Fruit fly (Drosophila melanogaster) whole organism, prepupa: ENCODE measurements around the gene Tdrd3.
A peak's percentile ranks its signal among the peaks of the same experiment; 100 is the strongest.

Experiments used
- CG10631 ChIP-seq: fragments of 200-800 bp; sonication (Bioruptor generic); optimal IDR thresholded peaks from 2 replicates; lab custom pipeline; 2016; ENCODE audit warnings: missing biosample characterization, missing genetic modification characterization
- CG11902 ChIP-seq: fragments of 200-800 bp; sonication (Bioruptor generic); optimal IDR thresholded peaks from 3 replicates; lab custom pipeline; 2016; ENCODE audit warnings: missing biosample characterization, missing genetic modification characterization
- CG15336 ChIP-seq: fragments of 200-800 bp; sonication (Bioruptor generic); IDR thresholded peaks from 2 replicates; pipeline ENCODE4 v1.3.6; 2022; ENCODE audit warnings: missing biosample characterization, missing genetic modification characterization
- CG1621 ChIP-seq: fragments of 200-800 bp; sonication (Bioruptor generic); optimal IDR thresholded peaks from 3 replicates; lab custom pipeline; 2018; ENCODE audit warnings: missing biosample characterization, mild to moderate bottlenecking, missing genetic modification characterization
- CG16779 ChIP-seq: fragments of 200-800 bp; sonication (Bioruptor generic); optimal IDR thresholded peaks from 3 replicates; lab custom pipeline; 2017; ENCODE audit warnings: missing biosample characterization, mild to moderate bottlenecking, missing genetic modification characterization
- CG3032 ChIP-seq: fragments of 200-800 bp; optimal IDR thresholded peaks from 2 replicates; lab custom pipeline; 2019; ENCODE audit warnings: missing biosample characterization, mild to moderate bottlenecking, missing genetic modification characterization, moderate library complexity
- CG31627 ChIP-seq: fragments of 200-800 bp; sonication (Bioruptor generic); optimal IDR thresholded peaks from 3 replicates; lab custom pipeline; 2016; ENCODE audit warnings: missing biosample characterization, missing genetic modification characterization
- CG32006 ChIP-seq: fragments of 200-800 bp; sonication (Bioruptor generic); optimal IDR thresholded peaks from 3 replicates; lab custom pipeline; 2017; ENCODE audit warnings: missing biosample characterization, mild to moderate bottlenecking, missing genetic modification characterization
- CG34406 ChIP-seq: fragments of 200-800 bp; sonication (Bioruptor generic); optimal IDR thresholded peaks from 3 replicates; lab custom pipeline; 2016; ENCODE audit warnings: missing biosample characterization, missing genetic modification characterization
- CG3919 ChIP-seq: fragments of 200-800 bp; sonication (Bioruptor generic); optimal IDR thresholded peaks from 3 replicates; lab custom pipeline; 2016; ENCODE audit warnings: missing biosample characterization, missing genetic modification characterization
- CG4318 ChIP-seq: fragments of 200-800 bp; sonication (Bioruptor generic); optimal IDR thresholded peaks from 3 replicates; lab custom pipeline; 2017; ENCODE audit warnings: missing biosample characterization, mild to moderate bottlenecking, missing genetic modification characterization
- CG6276 ChIP-seq: fragments of 200-800 bp; sonication (Bioruptor generic); optimal IDR thresholded peaks from 2 replicates; lab custom pipeline; 2017; ENCODE audit warnings: missing biosample characterization, mild to moderate bottlenecking, missing genetic modification characterization
- CG6792 ChIP-seq: fragments of 200-800 bp; sonication (Bioruptor generic); optimal IDR thresholded peaks from 3 replicates; lab custom pipeline; 2016; ENCODE audit warnings: missing biosample characterization, missing genetic modification characterization
- CG6808 ChIP-seq: fragments of 200-800 bp; sonication (Bioruptor generic); optimal IDR thresholded peaks from 3 replicates; lab custom pipeline; 2017; ENCODE audit warnings: missing biosample characterization, missing genetic modification characterization, mild to moderate bottlenecking, moderate library complexity, missing genetic modification reagents
- CG6854 ChIP-seq: fragments of 200-800 bp; sonication (Bioruptor generic); optimal IDR thresholded peaks from 2 replicates; lab custom pipeline; 2017; ENCODE audit warnings: missing biosample characterization, mild to moderate bottlenecking, missing genetic modification characterization
- CG8119 ChIP-seq: fragments of 200-800 bp; sonication (Bioruptor generic); IDR thresholded peaks from 3 replicates; pipeline ENCODE4 v1.3.6; 2022; ENCODE audit warnings: missing biosample characterization, missing genetic modification characterization
- CG8632 ChIP-seq: fragments of 200-800 bp; sonication (Bioruptor generic); optimal IDR thresholded peaks from 3 replicates; lab custom pipeline; 2016; ENCODE audit warnings: missing biosample characterization, missing genetic modification characterization
- CG9139 ChIP-seq: fragments of 200-800 bp; sonication (Bioruptor generic); optimal IDR thresholded peaks from 3 replicates; lab custom pipeline; 2017; ENCODE audit warnings: missing biosample characterization, mild to moderate bottlenecking, missing genetic modification characterization
- Eip75B ChIP-seq: fragments of 200-800 bp; sonication (Bioruptor generic); optimal IDR thresholded peaks from 3 replicates; lab custom pipeline; 2016; ENCODE audit warnings: missing biosample characterization, missing genetic modification characterization
- Eip78C ChIP-seq: fragments of 200-800 bp; sonication (Bioruptor generic); peaks from one replicate; lab custom pipeline; 2016; ENCODE audit warnings: missing biosample characterization, missing genetic modification characterization
- Gug ChIP-seq: fragments of 200-800 bp; sonication (Bioruptor generic); IDR thresholded peaks from 2 replicates; pipeline ENCODE4 v1.3.6; 2022; ENCODE audit warnings: missing biosample characterization, missing genetic modification characterization
- Hr38 ChIP-seq: sonication (Bioruptor generic); optimal IDR thresholded peaks from 2 replicates; lab custom pipeline; 2016; ENCODE audit warnings: missing biosample characterization, missing genetic modification characterization
- Lpt ChIP-seq: fragments of 200-800 bp; sonication (Bioruptor generic); optimal IDR thresholded peaks from 3 replicates; lab custom pipeline; 2016; ENCODE audit warnings: missing biosample characterization, missing genetic modification characterization
- Met ChIP-seq: fragments of 200-800 bp; sonication (Bioruptor generic); optimal IDR thresholded peaks from 3 replicates; lab custom pipeline; 2016; ENCODE audit warnings: missing biosample characterization, missing genetic modification characterization
- Smox ChIP-seq: fragments of 200-800 bp; sonication (Bioruptor generic); optimal IDR thresholded peaks from 3 replicates; lab custom pipeline; 2016; ENCODE audit warnings: missing biosample characterization, missing genetic modification characterization
- Sox102F ChIP-seq: fragments of 200-800 bp; sonication (Bioruptor generic); optimal IDR thresholded peaks from 2 replicates; lab custom pipeline; 2016; ENCODE audit warnings: missing biosample characterization, mild to moderate bottlenecking, missing genetic modification characterization
- Sox15 ChIP-seq: fragments of 200-800 bp; sonication (Bioruptor generic); optimal IDR thresholded peaks from 3 replicates; lab custom pipeline; 2016; ENCODE audit warnings: missing biosample characterization, missing genetic modification characterization
- acj6 ChIP-seq: fragments of 200-800 bp; sonication (Bioruptor generic); optimal IDR thresholded peaks from 3 replicates; lab custom pipeline; 2016; ENCODE audit warnings: missing biosample characterization, missing genetic modification characterization
- cyc ChIP-seq: fragments of 200-800 bp; sonication (Bioruptor generic); optimal IDR thresholded peaks from 3 replicates; lab custom pipeline; 2016; ENCODE audit warnings: missing biosample characterization, missing genetic modification characterization
- dac ChIP-seq: fragments of 200-800 bp; sonication (Bioruptor generic); optimal IDR thresholded peaks from 2 replicates; lab custom pipeline; 2017; ENCODE audit warnings: missing biosample characterization, mild to moderate bottlenecking, missing genetic modification characterization
- dsx ChIP-seq: fragments of 200-800 bp; optimal IDR thresholded peaks from 3 replicates; lab custom pipeline; 2019; ENCODE audit warnings: missing biosample characterization, mild to moderate bottlenecking, missing genetic modification characterization, moderate library complexity; ENCODE audit not compliant: poor library complexity, severe bottlenecking
- esn ChIP-seq: fragments of 200-800 bp; sonication (Bioruptor generic); optimal IDR thresholded peaks from 2 replicates; lab custom pipeline; 2016; ENCODE audit warnings: missing biosample characterization, mild to moderate bottlenecking, missing genetic modification characterization, moderate library complexity
- fd85E ChIP-seq: fragments of 200-800 bp; sonication (Bioruptor generic); optimal IDR thresholded peaks from 3 replicates; lab custom pipeline; 2016; ENCODE audit warnings: missing biosample characterization, missing genetic modification characterization
- fkh ChIP-seq: fragments of 200-800 bp; sonication (Bioruptor generic); optimal IDR thresholded peaks from 3 replicates; lab custom pipeline; 2017; ENCODE audit warnings: missing biosample characterization, mild to moderate bottlenecking, missing genetic modification characterization, moderate library complexity
- lz ChIP-seq: fragments of 200-800 bp; sonication (Bioruptor generic); optimal IDR thresholded peaks from 3 replicates; lab custom pipeline; 2016; ENCODE audit warnings: missing biosample characterization, missing genetic modification characterization
- pdm3 ChIP-seq: fragments of 200-800 bp; sonication (Bioruptor generic); optimal IDR thresholded peaks from 3 replicates; lab custom pipeline; 2016; ENCODE audit warnings: missing biosample characterization, missing genetic modification characterization
- salr ChIP-seq, 2 experiments: fragments of 200-800 bp; sonication (Bioruptor generic); optimal IDR thresholded peaks; 3 replicates each; lab custom pipeline; 2016 to 2018; ENCODE audit warnings: missing biosample characterization in 2 of 2, missing genetic modification characterization in 2 of 2, mild to moderate bottlenecking in 1 of 2
- spab ChIP-seq: fragments of 200-800 bp; sonication (Bioruptor generic); optimal IDR thresholded peaks from 2 replicates; lab custom pipeline; 2017; ENCODE audit warnings: missing biosample characterization, mild to moderate bottlenecking, missing genetic modification characterization, missing genetic modification reagents
- ss ChIP-seq, 2 experiments: fragments of 200-800 bp; sonication (Bioruptor generic); optimal IDR thresholded peaks; 2 replicates in 1 of 2; 3 replicates in 1 of 2; lab custom pipeline; 2017 to 2018; ENCODE audit warnings: mild to moderate bottlenecking in 2 of 2, missing biosample characterization in 2 of 2, missing genetic modification characterization in 2 of 2, moderate library complexity in 1 of 2
- svp ChIP-seq: fragments of 200-800 bp; sonication (Bioruptor generic); peaks from one replicate; lab custom pipeline; 2016; ENCODE audit warnings: missing biosample characterization, missing genetic modification characterization
- topi ChIP-seq: fragments of 200-800 bp; sonication (Bioruptor generic); optimal IDR thresholded peaks from 3 replicates; lab custom pipeline; 2016; ENCODE audit warnings: missing biosample characterization, missing genetic modification characterization
- vri ChIP-seq: fragments of 200-800 bp; sonication (Bioruptor generic); optimal IDR thresholded peaks from 3 replicates; lab custom pipeline; 2016; ENCODE audit warnings: missing biosample characterization, mild to moderate bottlenecking, missing genetic modification characterization

The Tdrd3 gene

DNA sequence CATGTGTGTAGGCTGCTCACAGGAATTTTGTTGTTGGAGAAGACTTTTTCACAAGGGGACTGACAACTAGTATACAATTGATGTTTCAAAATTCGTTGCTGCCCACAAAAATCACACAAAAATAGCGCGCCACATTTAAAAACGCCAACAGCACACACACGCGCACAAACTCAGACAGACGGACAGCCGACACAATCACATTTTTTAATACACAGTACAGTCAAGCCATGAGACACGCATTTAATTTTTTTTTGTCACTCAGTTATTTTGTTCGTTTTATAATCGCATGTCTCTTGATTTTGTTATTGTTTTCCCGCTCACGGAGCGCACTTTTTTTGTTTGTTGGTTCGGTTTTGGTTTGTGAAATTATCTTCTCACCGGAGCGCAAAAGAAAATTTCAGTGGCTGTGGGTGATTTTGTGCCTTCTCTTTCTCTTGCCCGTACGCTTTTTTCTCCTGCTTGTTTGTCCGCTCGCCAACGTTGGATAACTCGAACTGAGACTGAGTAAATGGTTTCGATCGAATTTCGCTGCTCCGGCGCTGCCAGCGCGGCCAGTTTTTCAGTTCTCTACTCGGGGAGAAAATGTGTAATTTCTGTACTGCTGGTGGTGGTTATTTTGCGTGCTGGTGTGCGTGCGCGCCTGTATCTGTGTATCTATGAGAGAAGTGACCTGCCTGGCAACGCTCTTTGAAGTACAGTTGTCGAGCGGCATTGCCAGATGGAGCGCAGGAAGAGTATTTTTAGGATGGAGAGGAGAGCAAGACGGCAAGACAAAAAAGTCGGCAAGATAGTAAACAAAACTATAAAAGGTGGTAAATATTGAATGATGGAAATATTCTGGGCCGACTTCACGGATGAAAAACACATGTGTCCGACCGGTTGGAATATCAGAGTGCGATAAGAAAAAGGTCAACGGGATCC is 28.9 kb upstream of the Tdrd3 start, which contains the start of gene CG42507 (continued):
- TF ChIP-seq CG15336 (GFP tag; lab: Robert Waterston, UW) (peak; percentile 20; the same call in 1 of the 2 replicates), CG6854 (GFP tag; lab: Kevin White, UChicago) (peak; percentile 71), CG8632 (peak; percentile 5), salr (GFP tag; optimal IDR thresholded peaks at IDR 0.05; lab: Kevin White, UChicago) (peak in 1 of 2 experiments; percentile 5), CG9139 (GFP tag; lab: Kevin White, UChicago) (peak; percentile 61), CG8119 (GFP tag; lab: Robert Waterston, UW) (peak; percentile 38; the same call in 2 of the 3 replicates), svp (peak; percentile 55)

DNA sequence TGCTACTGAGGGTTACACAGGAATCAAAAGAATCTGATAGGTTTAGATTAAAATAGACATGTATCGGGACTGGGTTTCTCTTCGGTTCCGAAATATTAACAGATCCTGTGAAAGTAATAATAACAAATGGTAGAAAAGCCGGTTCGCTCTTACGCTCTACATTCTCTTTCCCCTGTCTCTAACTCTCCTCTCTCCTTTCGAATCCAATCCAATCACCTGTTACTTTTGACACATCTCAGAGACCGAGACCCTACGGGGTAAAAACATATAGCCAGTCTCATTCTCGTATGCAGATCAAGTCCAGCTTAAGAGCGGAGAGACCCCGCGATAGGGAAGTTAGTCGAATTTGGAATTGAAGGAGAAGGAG is 27.9 kb upstream of the Tdrd3 start:
- no peak for TF ChIP-seq acj6
- TF ChIP-seq CG9139 (GFP tag; lab: Kevin White, UChicago), result no peak
- no peak for TF ChIP-seq CG10631 (GFP tag; lab: Kevin White, UChicago)
- TF ChIP-seq CG31627, result no peak
- TF ChIP-seq CG16779, result no peak
- TF ChIP-seq CG3032 (tag; lab: Kevin White, UChicago), result no peak

DNA sequence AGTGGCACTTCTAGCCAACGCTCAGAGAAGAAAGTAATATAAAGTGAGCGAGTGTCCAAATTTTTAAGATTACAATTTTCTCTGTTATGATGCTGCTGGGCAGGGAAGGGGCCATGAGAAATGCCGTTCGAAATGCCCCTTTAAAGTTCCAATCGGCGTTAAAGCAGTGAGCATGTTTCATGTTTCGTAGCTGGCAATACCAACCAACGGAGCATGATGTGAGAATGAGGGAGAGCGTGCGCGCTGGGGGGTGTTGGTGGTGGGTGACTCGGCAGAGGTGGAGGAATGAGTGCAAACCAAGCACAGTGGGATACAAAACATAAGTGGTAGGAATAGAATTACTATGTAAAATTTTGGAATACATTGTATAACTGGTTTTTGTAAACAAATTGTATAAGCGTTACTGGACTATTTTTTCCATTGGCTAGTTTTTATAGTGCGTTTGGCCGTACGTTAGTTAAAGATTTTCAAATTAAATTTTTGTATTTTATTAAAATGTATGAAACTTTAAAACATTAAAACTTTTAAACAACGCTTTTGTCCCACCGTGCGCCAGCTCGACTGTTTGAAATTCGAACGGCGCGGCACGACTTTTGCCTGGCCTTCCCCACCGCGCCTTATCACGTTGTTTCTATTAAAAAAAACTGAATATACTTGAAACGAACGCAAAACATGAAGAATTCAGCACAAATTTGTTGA is 27.3 kb upstream of the Tdrd3 start:
- TF ChIP-seq Eip78C (GFP tag; lab: Kevin White, UChicago) (peak; percentile 100), Hr38 (GFP tag; lab: Kevin White, UChicago) (peak; percentile 84), CG6276 (GFP tag; lab: Kevin White, UChicago) (peak; percentile 100), CG16779 (peak; percentile 99), topi (GFP tag; lab: Kevin White, UChicago) (peak; percentile 99), CG32006 (GFP tag; lab: Kevin White, UChicago) (peak; percentile 100), CG15336 (GFP tag; lab: Robert Waterston, UW) (peak; percentile 100), acj6 (peak; percentile 100), Sox102F (GFP tag; lab: Kevin White, UChicago) (peak; percentile 99), CG1621 (peak; percentile 99), dsx (GFP tag; lab: Kevin White, UChicago) (peak; percentile 99), vri (GFP tag; lab: Kevin White, UChicago) (peak; percentile 98), cyc (GFP tag; lab: Kevin White, UChicago) (peak; percentile 99), salr (GFP tag; optimal IDR thresholded peaks at IDR 0.05; lab: Kevin White, UChicago) (peak; percentile 98 to 100), CG3919 (peak; percentile 100), CG4318 (GFP tag; lab: Kevin White, UChicago) (peak; percentile 100), CG11902 (GFP tag; lab: Kevin White, UChicago) (peak; percentile 99), dac (GFP tag; lab: Kevin White, UChicago) (peak; percentile 100), CG6854 (GFP tag; lab: Kevin White, UChicago) (peak; percentile 99), ss (GFP tag; optimal IDR thresholded peaks at IDR 0.05; lab: Kevin White, UChicago) (peak; percentile 99 to 100), svp (peak; percentile 100), CG34406 (GFP tag; lab: Kevin White, UChicago) (peak; percentile 100), Gug (GFP tag; lab: Robert Waterston, UW) (peak; percentile 100), fkh (GFP tag; lab: Kevin White, UChicago) (peak; percentile 99), CG6808 (GFP tag; lab: Kevin White, UChicago) (peak; percentile 99), esn (GFP tag; lab: Kevin White, UChicago) (peak; percentile 100), CG8632 (peak; percentile 99), pdm3 (GFP tag; lab: Kevin White, UChicago) (peak; percentile 100), fd85E (GFP tag; lab: Kevin White, UChicago) (peak; percentile 98), Sox15 (GFP tag; lab: Kevin White, UChicago) (peak; percentile 99), lz (peak; percentile 99), CG9139 (GFP tag; lab: Kevin White, UChicago) (peak; percentile 99), CG3032 (tag; lab: Kevin White, UChicago) (peak; percentile 100), Eip75B (GFP tag; lab: Kevin White, UChicago) (peak; percentile 100), spab (GFP tag; lab: Kevin White, UChicago) (peak; percentile 100), Smox (GFP tag; lab: Kevin White, UChicago) (peak; percentile 99), Lpt (peak; percentile 100), CG10631 (GFP tag; lab: Kevin White, UChicago) (peak; percentile 100), Met (GFP tag; lab: Kevin White, UChicago) (peak; percentile 99), CG6792 (peak; percentile 99)
